Worm (Caenorhabditis elegans): ENCODE measurements around the gene C49C3.11.

DNA sequence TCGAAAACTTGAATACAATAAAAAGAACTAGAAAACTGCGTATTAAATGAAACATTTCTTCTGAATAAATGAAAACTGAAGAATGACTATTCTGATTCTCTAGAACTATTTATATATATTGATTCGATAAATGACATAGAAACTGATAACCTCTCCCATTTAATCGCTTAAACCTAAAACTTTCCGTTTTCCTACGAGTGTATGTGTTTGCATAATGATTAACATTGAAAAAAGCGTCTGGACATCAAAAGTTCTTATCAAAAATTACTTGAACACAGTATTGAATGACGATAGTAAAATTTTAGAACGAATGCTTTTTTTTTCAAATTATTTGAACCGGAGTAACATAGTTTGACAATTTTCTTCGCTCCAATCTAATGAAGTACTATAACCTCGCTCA is 1.4 kb upstream of the C49C3.11 start, which contains the start of gene C49C3.9:
- TF ChIP-seq nhr-23 (tag; optimal IDR thresholded peaks at IDR 0.05) = no peak
- TF ChIP-seq lsy-2 (tag; optimal IDR thresholded peaks at IDR 0.05) = no peak
- no peak for TF ChIP-seq dmd-4 (tag; optimal IDR thresholded peaks at IDR 0.05)
- no peak for TF ChIP-seq zag-1 (tag; optimal IDR thresholded peaks at IDR 0.05)
- no peak for TF ChIP-seq unc-55 (GFP tag; optimal IDR thresholded peaks at IDR 0.05)
- no peak for TF ChIP-seq nhr-237 (tag; optimal IDR thresholded peaks at IDR 0.05)
- no peak for TF ChIP-seq nhr-25 (tag; optimal IDR thresholded peaks at IDR 0.05)
- no peak for TF ChIP-seq elt-1 (tag; optimal IDR thresholded peaks at IDR 0.05)
